Fruit fly (Drosophila melanogaster): ENCODE data around the gene Pex23.

The Pex23 gene

dm6 chr3L:20309354-20309753 lies 7.4 kb upstream of the Pex23 start, which contains the start of gene polo:
TSS of gene polo (plus strand) at chr3L:20309654.
- TF ChIP-seq CG7101 (tag; optimal IDR thresholded peaks at IDR 0.05) (no peak), Hr96 (GFP tag; optimal IDR thresholded peaks at IDR 0.05) (no peak), Crg-1 (GFP tag; optimal IDR thresholded peaks at IDR 0.05) (no peak), CG11617 (GFP tag; optimal IDR thresholded peaks at IDR 0.05) (no peak), pad (GFP tag; optimal IDR thresholded peaks at IDR 0.05) (no peak), CG14711 (tag; optimal IDR thresholded peaks at IDR 0.05) (no peak), CG33017 (tag; optimal IDR thresholded peaks at IDR 0.05) (no peak), CG12768 (GFP tag; optimal IDR thresholded peaks at IDR 0.05) (no peak), bab1 (GFP tag; optimal IDR thresholded peaks at IDR 0.05) (no peak), kay (GFP tag; ENCODE audit: borderline replicate concordance) (no peak), ovo (GFP tag; optimal IDR thresholded peaks at IDR 0.05) (no peak), CG1620 (GFP tag; optimal IDR thresholded peaks at IDR 0.05) (no peak), CG7045 (GFP tag; optimal IDR thresholded peaks at IDR 0.05) (no peak), cnc (optimal IDR thresholded peaks at IDR 0.05) (no peak), Mnt (GFP tag; optimal IDR thresholded peaks at IDR 0.05) (no peak), tj (GFP tag; optimal IDR thresholded peaks at IDR 0.05) (no peak), toe (GFP tag; optimal IDR thresholded peaks at IDR 0.05) (no peak), cic (GFP tag; optimal IDR thresholded peaks at IDR 0.05) (no peak)

- TF ChIP-seq CG7101 (tag; optimal IDR thresholded peaks at IDR 0.05) (no peak), CG12768 (GFP tag; optimal IDR thresholded peaks at IDR 0.05) (no peak), toe (GFP tag; optimal IDR thresholded peaks at IDR 0.05) (no peak), kay (GFP tag; ENCODE audit: borderline replicate concordance) (no peak), ovo (GFP tag; optimal IDR thresholded peaks at IDR 0.05) (no peak), CG5204 (GFP tag; optimal IDR thresholded peaks at IDR 0.05) (no peak), CG11617 (GFP tag; optimal IDR thresholded peaks at IDR 0.05) (no peak), Mnt (GFP tag; optimal IDR thresholded peaks at IDR 0.05) (no peak)
These were observed 4.2 kb upstream of the Pex23 start, which contains the start of gene CG32225 for dm6 chr3L:20306142-20306541. TSS of gene CG32225 (minus strand) at chr3L:20306283.

- TF ChIP-seq Clk (GFP tag; optimal IDR thresholded peaks at IDR 0.05), result no peak
- no peak for TF ChIP-seq CG11617 (GFP tag; optimal IDR thresholded peaks at IDR 0.05)
- TF ChIP-seq CG7101 (tag; optimal IDR thresholded peaks at IDR 0.05), result no peak
- TF ChIP-seq CG33017 (tag; optimal IDR thresholded peaks at IDR 0.05), result no peak
These were observed 2.8 kb downstream of the Pex23 start, which contains the start of gene SCCRO4 for dm6 chr3L:20299110-20299509. TSS of gene SCCRO4 (plus strand) at chr3L:20299410.

- TF ChIP-seq cnc (optimal IDR thresholded peaks at IDR 0.05), result no peak
- TF ChIP-seq CG5204 (GFP tag; optimal IDR thresholded peaks at IDR 0.05), result no peak
- no peak for TF ChIP-seq tj (GFP tag; optimal IDR thresholded peaks at IDR 0.05)
- no peak for TF ChIP-seq CG33017 (tag; optimal IDR thresholded peaks at IDR 0.05)
- no peak for TF ChIP-seq Crg-1 (GFP tag; optimal IDR thresholded peaks at IDR 0.05)
- no peak for TF ChIP-seq CG11617 (GFP tag; optimal IDR thresholded peaks at IDR 0.05)
- no peak for TF ChIP-seq toe (GFP tag; optimal IDR thresholded peaks at IDR 0.05)
- TF ChIP-seq Mnt (GFP tag; optimal IDR thresholded peaks at IDR 0.05), result no peak
- TF ChIP-seq CG14711 (tag; optimal IDR thresholded peaks at IDR 0.05), result no peak
- no peak for TF ChIP-seq CG7101 (tag; optimal IDR thresholded peaks at IDR 0.05)
These were observed 5.1 kb downstream of the Pex23 start, which contains the start of gene FRG1 for dm6 chr3L:20296797-20297196. TSS of gene FRG1 (minus strand) at chr3L:20296971.

- TF ChIP-seq Hr96 (GFP tag; optimal IDR thresholded peaks at IDR 0.05) (no peak), CG14711 (tag; optimal IDR thresholded peaks at IDR 0.05) (no peak), Clk (GFP tag; optimal IDR thresholded peaks at IDR 0.05) (no peak), CG11617 (GFP tag; optimal IDR thresholded peaks at IDR 0.05) (no peak), CG1620 (GFP tag; optimal IDR thresholded peaks at IDR 0.05) (no peak), ovo (GFP tag; optimal IDR thresholded peaks at IDR 0.05) (no peak), Mnt (GFP tag; optimal IDR thresholded peaks at IDR 0.05) (no peak), CG12768 (GFP tag; optimal IDR thresholded peaks at IDR 0.05) (no peak), CG5204 (GFP tag; optimal IDR thresholded peaks at IDR 0.05) (no peak), CG33017 (tag; optimal IDR thresholded peaks at IDR 0.05) (no peak), cnc (optimal IDR thresholded peaks at IDR 0.05) (no peak), bab1 (GFP tag; optimal IDR thresholded peaks at IDR 0.05) (no peak), tj (GFP tag; optimal IDR thresholded peaks at IDR 0.05) (no peak), CG7101 (tag; optimal IDR thresholded peaks at IDR 0.05) (no peak), pad (GFP tag; optimal IDR thresholded peaks at IDR 0.05) (no peak)
These were observed 6.8 kb downstream of the Pex23 start, which contains the start of gene gogo for dm6 chr3L:20295095-20295494. TSS of gene gogo (minus strand) at chr3L:20295133.

- no peak for TF ChIP-seq cic (GFP tag; optimal IDR thresholded peaks at IDR 0.05)
These were observed 14.9 kb downstream of the Pex23 start for dm6 chr3L:20287046-20287445.

- no peak for TF ChIP-seq Crg-1 (GFP tag; optimal IDR thresholded peaks at IDR 0.05)
- TF ChIP-seq CG11617 (GFP tag; optimal IDR thresholded peaks at IDR 0.05), result no peak
- no peak for TF ChIP-seq pad (GFP tag; optimal IDR thresholded peaks at IDR 0.05)
- no peak for TF ChIP-seq tj (GFP tag; optimal IDR thresholded peaks at IDR 0.05)
These were observed 20.7 kb downstream of the Pex23 start for dm6 chr3L:20281254-20281653.

dm6 chr3L:20276615-20277014 lies 25.3 kb downstream of the Pex23 start:
- TF ChIP-seq CG11617 (GFP tag; optimal IDR thresholded peaks at IDR 0.05) (no peak), CG14711 (tag; optimal IDR thresholded peaks at IDR 0.05) (no peak), CG7101 (tag; optimal IDR thresholded peaks at IDR 0.05) (no peak), Crg-1 (GFP tag; optimal IDR thresholded peaks at IDR 0.05) (no peak), CG33017 (tag; optimal IDR thresholded peaks at IDR 0.05) (no peak), ovo (GFP tag; optimal IDR thresholded peaks at IDR 0.05) (no peak), Hr96 (GFP tag; optimal IDR thresholded peaks at IDR 0.05) (no peak), bab1 (GFP tag; optimal IDR thresholded peaks at IDR 0.05) (no peak), Clk (GFP tag; optimal IDR thresholded peaks at IDR 0.05) (no peak), cic (GFP tag; optimal IDR thresholded peaks at IDR 0.05) (no peak), CG1620 (GFP tag; optimal IDR thresholded peaks at IDR 0.05) (no peak), CG5204 (GFP tag; optimal IDR thresholded peaks at IDR 0.05) (no peak), CG12768 (GFP tag; optimal IDR thresholded peaks at IDR 0.05) (no peak), kay (GFP tag; ENCODE audit: borderline replicate concordance) (no peak), cnc (optimal IDR thresholded peaks at IDR 0.05) (no peak), CG7045 (GFP tag; optimal IDR thresholded peaks at IDR 0.05) (no peak)
